Fruit fly (Drosophila melanogaster): ENCODE data around the gene Uggt.

Uggt gene

dm6 chr3L:18898086-18898470 lies 25.5 kb downstream of the Uggt start, which contains the start of gene CG3902 (continued):
- TF ChIP-seq esn (GFP tag; optimal IDR thresholded peaks at IDR 0.05) (peak; percentile 26), acj6 (GFP tag; optimal IDR thresholded peaks at IDR 0.05) (no peak), svp (GFP tag) (no peak), CG6163 (GFP tag; IDR thresholded peaks at IDR 0.05) (peak; percentile 57; the same call in 1 of the 3 replicates), Eip78C (GFP tag) (peak; percentile 78), ss (GFP tag; optimal IDR thresholded peaks at IDR 0.05) (peak; percentile 38 to 77), Hr4 (GFP tag; optimal IDR thresholded peaks at IDR 0.05) (no peak), cyc (GFP tag; optimal IDR thresholded peaks at IDR 0.05) (no peak), CG15336 (GFP tag; IDR thresholded peaks at IDR 0.05) (peak; percentile 49; the same call in 1 of the 2 replicates), CG34406 (GFP tag; optimal IDR thresholded peaks at IDR 0.05) (no peak)

DNA sequence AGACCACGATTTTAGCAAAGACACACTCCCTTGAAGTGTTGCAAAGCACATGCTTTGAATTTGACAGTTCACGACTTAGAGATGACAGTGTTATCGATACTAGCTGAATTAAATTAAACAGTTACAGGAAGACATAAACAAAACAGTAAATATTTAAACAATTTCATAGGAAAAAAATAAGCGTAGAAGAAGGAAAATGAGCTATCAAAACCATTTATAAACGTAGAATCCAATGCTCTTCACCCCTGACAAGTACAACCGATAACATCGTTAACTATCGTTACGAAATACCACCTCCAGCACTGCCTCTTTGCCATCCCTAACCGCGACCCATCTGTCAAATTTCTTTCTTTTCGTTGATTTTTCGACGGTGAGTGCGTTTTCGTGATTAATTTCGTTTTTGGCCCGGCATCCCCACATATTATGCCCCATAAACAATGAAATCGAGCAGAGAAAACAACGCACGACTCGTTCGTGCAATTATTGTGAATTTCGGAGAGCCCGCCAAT lies 26.3 kb downstream of the Uggt start, which contains the start of gene RpL26:
Gene RpL26, plus strand, starts transcription at position 106 of the 509 bp plus-strand sequence.
- no peak for TF ChIP-seq Eip93F (GFP tag; optimal IDR thresholded peaks at IDR 0.05)
- peak; percentile 81 for TF ChIP-seq esn (GFP tag; optimal IDR thresholded peaks at IDR 0.05)
- peak; percentile 83 for TF ChIP-seq lz (GFP tag; optimal IDR thresholded peaks at IDR 0.05)
- TF ChIP-seq CG15336 (GFP tag; IDR thresholded peaks at IDR 0.05), result no peak
- 0 out of 2 replicates have a peak, but pooled peaks have one; percentile 14 for TF ChIP-seq Gug (GFP tag; IDR thresholded peaks at IDR 0.05)
- no peak for TF ChIP-seq Lpt (GFP tag; optimal IDR thresholded peaks at IDR 0.05)
- TF ChIP-seq Eip75B (GFP tag; optimal IDR thresholded peaks at IDR 0.05), result no peak
- TF ChIP-seq achi (GFP tag; optimal IDR thresholded peaks at IDR 0.05), result peak; percentile 100
- peak; percentile 80 for TF ChIP-seq CG6854 (GFP tag; optimal IDR thresholded peaks at IDR 0.05)
- TF ChIP-seq CG6792 (GFP tag; optimal IDR thresholded peaks at IDR 0.05), result peak; percentile 50
- peak; percentile 68 for TF ChIP-seq CG10631 (GFP tag; optimal IDR thresholded peaks at IDR 0.05)
- no peak for TF ChIP-seq Sox102F (GFP tag; optimal IDR thresholded peaks at IDR 0.05)
- peak; percentile 45 for TF ChIP-seq fd59A (GFP tag; optimal IDR thresholded peaks at IDR 0.05)
- no peak for TF ChIP-seq CG7368 (GFP tag; optimal IDR thresholded peaks at IDR 0.05)
- TF ChIP-seq CG3032 (tag; optimal IDR thresholded peaks at IDR 0.05), result peak; percentile 60
- peak; percentile 58; the same call in 2 of the 3 replicates for TF ChIP-seq CG6163 (GFP tag; IDR thresholded peaks at IDR 0.05)
- TF ChIP-seq Eip78C (GFP tag), result peak; percentile 79
- TF ChIP-seq fkh (GFP tag; optimal IDR thresholded peaks at IDR 0.05), result no peak
- TF ChIP-seq acj6 (GFP tag; optimal IDR thresholded peaks at IDR 0.05), result peak; percentile 52
- TF ChIP-seq Ets96B (tag; optimal IDR thresholded peaks at IDR 0.05), result peak; percentile 25
- no peak for TF ChIP-seq CG16779 (tag; optimal IDR thresholded peaks at IDR 0.05)
- peak; percentile 77 for TF ChIP-seq Ets21C (GFP tag; optimal IDR thresholded peaks at IDR 0.05)
- TF ChIP-seq topi (GFP tag; optimal IDR thresholded peaks at IDR 0.05), result peak; percentile 68
- peak; percentile 27 for TF ChIP-seq Blimp-1 (GFP tag; optimal IDR thresholded peaks at IDR 0.05)
- TF ChIP-seq CG8319 (GFP tag; optimal IDR thresholded peaks at IDR 0.05), result peak; percentile 45
- no peak for TF ChIP-seq Met (GFP tag; optimal IDR thresholded peaks at IDR 0.05)
- peak; percentile 63 for TF ChIP-seq cyc (GFP tag; optimal IDR thresholded peaks at IDR 0.05)
- TF ChIP-seq dsx (GFP tag; optimal IDR thresholded peaks at IDR 0.05; ENCODE audit: poor library complexity, severe bottlenecking), result peak; percentile 14
- TF ChIP-seq eg (GFP tag; IDR thresholded peaks at IDR 0.05), result peak; percentile 60; the same call in 1 of the 3 replicates
- peak; percentile 41; the same call in 1 of the 2 replicates for TF ChIP-seq CG11294 (GFP tag; IDR thresholded peaks at IDR 0.05)
- peak; percentile 86 for TF ChIP-seq Hr39 (GFP tag; optimal IDR thresholded peaks at IDR 0.05)
- TF ChIP-seq CG31627 (GFP tag; optimal IDR thresholded peaks at IDR 0.05), result peak; percentile 86
- TF ChIP-seq Sox15 (GFP tag; optimal IDR thresholded peaks at IDR 0.05), result peak; percentile 55
- TF ChIP-seq Sox14 (GFP tag; optimal IDR thresholded peaks at IDR 0.05), result peak; percentile 70
- peak; percentile 50 for TF ChIP-seq CG11902 (GFP tag; optimal IDR thresholded peaks at IDR 0.05)
- TF ChIP-seq CG34406 (GFP tag; optimal IDR thresholded peaks at IDR 0.05), result peak; percentile 57

dm6 chr3L:18901411-18901810 lies 28.9 kb downstream of the Uggt start, which contains the start of the genes arx and CG6843:
Gene arx (minus strand): TSS chr3L:18901554.
Gene CG6843 (plus strand): TSS chr3L:18901594.
- TF ChIP-seq acj6 (GFP tag; optimal IDR thresholded peaks at IDR 0.05), result no peak
- TF ChIP-seq CG4318 (GFP tag; optimal IDR thresholded peaks at IDR 0.05), result no peak
- no peak for TF ChIP-seq Eip78C (GFP tag)
- TF ChIP-seq fkh (GFP tag; optimal IDR thresholded peaks at IDR 0.05), result no peak
- TF ChIP-seq esn (GFP tag; optimal IDR thresholded peaks at IDR 0.05), result peak; percentile 15
- TF ChIP-seq Smox (GFP tag; optimal IDR thresholded peaks at IDR 0.05), result no peak
- peak; percentile 66 for TF ChIP-seq dsx (GFP tag; optimal IDR thresholded peaks at IDR 0.05; ENCODE audit: poor library complexity, severe bottlenecking)
- TF ChIP-seq Gug (GFP tag; IDR thresholded peaks at IDR 0.05), result no peak
- TF ChIP-seq salr (GFP tag; optimal IDR thresholded peaks at IDR 0.05), result no peak
- TF ChIP-seq vri (GFP tag; optimal IDR thresholded peaks at IDR 0.05), result no peak
